Worm (Caenorhabditis elegans): Measurements from ENCODE around the gene snx-1.

- no peak for TF ChIP-seq C04F5.9 (tag; optimal IDR thresholded peaks at IDR 0.05)
- TF ChIP-seq mef-2 (tag; optimal IDR thresholded peaks at IDR 0.05): no peak
- TF ChIP-seq nhr-12 (tag; optimal IDR thresholded peaks at IDR 0.05): no peak
- no peak for TF ChIP-seq grh-1 (GFP tag; IDR thresholded peaks at IDR 0.05)
- TF ChIP-seq pqm-1 (tag; optimal IDR thresholded peaks at IDR 0.05): no peak
These were observed 6.6 kb upstream of the snx-1 start for ce11 chrX:1122198-1122597.
